Worm (Caenorhabditis elegans) whole organism, L1 larva: ENCODE measurements around the gene F19F10.14.
A peak's percentile ranks its signal among the peaks of the same experiment; 100 is the strongest.

Experiments
- C16A3.4 ChIP-seq: fragments of 150-350 bp; optimal IDR thresholded peaks from 2 replicates; lab custom pipeline; 2014; ENCODE audit warnings: missing biosample characterization, missing genetic modification characterization
- C34B4.2 ChIP-seq: sonication (generic microtip); optimal IDR thresholded peaks from 2 replicates; lab custom pipeline; 2017; ENCODE audit warnings: mild to moderate bottlenecking, missing genetic modification characterization, missing compliant biosample characterization
- alr-1 ChIP-seq: fragments of 200-800 bp; sonication (Bioruptor generic); optimal IDR thresholded peaks from 2 replicates; lab custom pipeline; 2018; ENCODE audit warnings: borderline replicate concordance, mild to moderate bottlenecking, missing genetic modification characterization, missing compliant biosample characterization
- ama-1 ChIP-seq: fragments of 150-350 bp; optimal IDR thresholded peaks from 2 replicates; lab custom pipeline; 2014
- ceh-8 ChIP-seq: fragments of 200-800 bp; sonication (Bioruptor generic); optimal IDR thresholded peaks from 2 replicates; lab custom pipeline; 2018; ENCODE audit warnings: mild to moderate bottlenecking, missing genetic modification characterization, moderate library complexity, missing compliant biosample characterization
- ceh-82 ChIP-seq, 3 experiments: fragments of 150-350 bp in 1 of 3; sonication (generic microtip) in 2 of 3; optimal IDR thresholded peaks; 2 replicates each; lab custom pipeline; 2014 to 2017; ENCODE audit warnings: missing biosample characterization in 3 of 3, missing genetic modification characterization in 3 of 3
- ceh-88 ChIP-seq: fragments of 200-800 bp; sonication (Bioruptor generic); IDR thresholded peaks from 2 replicates; pipeline ENCODE4 v1.3.6; 2022; ENCODE audit warnings: missing genetic modification characterization, missing compliant biosample characterization
- ces-1 ChIP-seq: fragments of 150-350 bp; optimal IDR thresholded peaks from 2 replicates; lab custom pipeline; 2014; ENCODE audit warnings: missing biosample characterization, missing genetic modification reagents, missing genetic modification characterization
- dpl-1 ChIP-seq, 3 experiments: fragments of 150-350 bp in 2 of 3; sonication (generic microtip) in 1 of 3; optimal IDR thresholded peaks; 2 replicates each; lab custom pipeline; 2014 to 2017; ENCODE audit warnings: missing biosample characterization in 3 of 3, missing genetic modification characterization in 3 of 3, missing genetic modification reagents in 3 of 3
- efl-1 ChIP-seq, 4 experiments: fragments of 150-350 bp; optimal IDR thresholded peaks in 3 of 4; peaks in 1 of 4; 1 replicate in 1 of 4; 2 replicates in 3 of 4; lab custom pipeline; 2014; ENCODE audit warnings: missing biosample characterization in 2 of 4, missing genetic modification characterization in 2 of 4, missing genetic modification reagents in 2 of 4
- efl-3 ChIP-seq: fragments of 200-800 bp; sonication (Bioruptor generic); optimal IDR thresholded peaks from 2 replicates; lab custom pipeline; 2018; ENCODE audit warnings: mild to moderate bottlenecking, missing genetic modification characterization, missing compliant biosample characterization
- egl-13 ChIP-seq: sonication (generic microtip); optimal IDR thresholded peaks from 2 replicates; lab custom pipeline; 2016; ENCODE audit warnings: missing genotype, missing genetic modification reagents, missing genetic modification characterization, missing compliant biosample characterization
- egl-27 ChIP-seq, 2 experiments: fragments of 150-350 bp in 1 of 2; sonication (generic microtip); optimal IDR thresholded peaks; 3 replicates each; lab custom pipeline; 2017 to 2018; ENCODE audit warnings: missing biosample characterization in 2 of 2, missing genetic modification characterization in 2 of 2, missing genetic modification reagents in 2 of 2
- elt-3 ChIP-seq, 6 experiments: fragments of 150-350 bp in 1 of 6; sonication (generic microtip); optimal IDR thresholded peaks; 2 replicates each; lab custom pipeline; 2017 to 2018; ENCODE audit warnings: missing biosample characterization in 6 of 6, missing genetic modification characterization in 6 of 6, inconsistent platforms in 1 of 6
- fkh-10 ChIP-seq: sonication (generic microtip); optimal IDR thresholded peaks from 2 replicates; lab custom pipeline; 2017; ENCODE audit warnings: missing biosample characterization, missing genetic modification reagents, missing genetic modification characterization
- fkh-8 ChIP-seq: sonication (generic microtip); optimal IDR thresholded peaks from 2 replicates; lab custom pipeline; 2016; ENCODE audit warnings: mild to moderate bottlenecking, missing genetic modification characterization, missing compliant biosample characterization
- fos-1 ChIP-seq: fragments of 150-350 bp; optimal IDR thresholded peaks from 2 replicates; lab custom pipeline; 2014; ENCODE audit warnings: missing biosample characterization, missing genetic modification characterization
- hlh-17 ChIP-seq: fragments of 200-800 bp; sonication (Bioruptor generic); optimal IDR thresholded peaks from 2 replicates; lab custom pipeline; 2018; ENCODE audit warnings: missing genetic modification characterization, mild to moderate bottlenecking, missing compliant biosample characterization, moderate library complexity, borderline replicate concordance
- hlh-4 ChIP-seq: sonication (generic microtip); optimal IDR thresholded peaks from 2 replicates; lab custom pipeline; 2016; ENCODE audit warnings: mild to moderate bottlenecking, missing genetic modification characterization, missing compliant biosample characterization
- hpl-2 ChIP-seq: fragments of 150-350 bp; optimal IDR thresholded peaks from 2 replicates; lab custom pipeline; 2014; ENCODE audit warnings: missing biosample characterization, missing genetic modification reagents, missing genetic modification characterization
- irx-1 ChIP-seq: sonication (generic microtip); optimal IDR thresholded peaks from 2 replicates; lab custom pipeline; 2016; ENCODE audit warnings: missing genetic modification characterization, missing compliant biosample characterization
- isw-1 ChIP-seq: fragments of 200-800 bp; sonication (Bioruptor generic); IDR thresholded peaks from 2 replicates; pipeline ENCODE4 v1.3.6; 2022; ENCODE audit warnings: missing genetic modification characterization, missing compliant biosample characterization
- lin-13 ChIP-seq: fragments of 150-350 bp; optimal IDR thresholded peaks from 2 replicates; lab custom pipeline; 2014; ENCODE audit warnings: missing biosample characterization, missing genetic modification reagents, missing genetic modification characterization
- lin-35 ChIP-seq, 2 experiments: fragments of 150-350 bp; optimal IDR thresholded peaks; 2 replicates each; lab custom pipeline; 2014; ENCODE audit warnings: missing biosample characterization in 2 of 2, missing genetic modification characterization in 2 of 2, missing genetic modification reagents in 2 of 2
- lin-39 ChIP-seq: fragments of 150-350 bp; optimal IDR thresholded peaks from 2 replicates; lab custom pipeline; 2014; ENCODE audit warnings: missing biosample characterization, missing genetic modification reagents, missing genetic modification characterization
- mab-9 ChIP-seq: fragments of 200-800 bp; sonication (Bioruptor generic); IDR thresholded peaks from 2 replicates; pipeline ENCODE4 v1.3.6; 2022; ENCODE audit warnings: missing genetic modification reagents, missing genetic modification characterization, missing compliant biosample characterization
- mdl-1 ChIP-seq, 2 experiments: fragments of 150-350 bp; optimal IDR thresholded peaks; 2 replicates each; lab custom pipeline; 2014 to 2017; ENCODE audit warnings: missing biosample characterization in 2 of 2, missing genetic modification characterization in 2 of 2, inconsistent platforms in 1 of 2
- mef-2 ChIP-seq: fragments of 150-350 bp; optimal IDR thresholded peaks from 2 replicates; lab custom pipeline; 2014; ENCODE audit warnings: missing biosample characterization, missing genetic modification characterization
- mep-1 ChIP-seq: fragments of 150-350 bp; optimal IDR thresholded peaks from 2 replicates; lab custom pipeline; 2014; ENCODE audit warnings: missing biosample characterization, missing genetic modification characterization
- nhr-11 ChIP-seq: fragments of 150-350 bp; optimal IDR thresholded peaks from 2 replicates; lab custom pipeline; 2014; ENCODE audit warnings: missing biosample characterization, missing genetic modification characterization
- nhr-12 ChIP-seq: sonication (generic microtip); optimal IDR thresholded peaks from 2 replicates; lab custom pipeline; 2017; ENCODE audit warnings: missing biosample characterization, missing genetic modification characterization
- nhr-20 ChIP-seq: sonication (generic microtip); optimal IDR thresholded peaks from 2 replicates; lab custom pipeline; 2016; ENCODE audit warnings: mild to moderate bottlenecking, missing genetic modification characterization, missing compliant biosample characterization
- nhr-237 ChIP-seq: fragments of 150-350 bp; optimal IDR thresholded peaks from 2 replicates; lab custom pipeline; 2014; ENCODE audit warnings: missing biosample characterization, missing genetic modification characterization
- nhr-47 ChIP-seq: sonication (generic microtip); optimal IDR thresholded peaks from 2 replicates; lab custom pipeline; 2016; ENCODE audit warnings: mild to moderate bottlenecking, missing genetic modification characterization, moderate library complexity, missing compliant biosample characterization
- nhr-71 ChIP-seq: sonication (generic microtip); optimal IDR thresholded peaks from 2 replicates; lab custom pipeline; 2016; ENCODE audit warnings: mild to moderate bottlenecking, missing genetic modification characterization, moderate library complexity, missing compliant biosample characterization
- nhr-76 ChIP-seq: sonication (generic microtip); optimal IDR thresholded peaks from 2 replicates; lab custom pipeline; 2017; ENCODE audit warnings: missing biosample characterization, missing genetic modification characterization
- nhr-77 ChIP-seq: fragments of 150-350 bp; optimal IDR thresholded peaks from 2 replicates; lab custom pipeline; 2014; ENCODE audit warnings: missing biosample characterization, missing genetic modification characterization
- nhr-84 ChIP-seq: sonication (generic microtip); optimal IDR thresholded peaks from 2 replicates; lab custom pipeline; 2017; ENCODE audit warnings: missing biosample characterization, missing genetic modification characterization
- pax-3 ChIP-seq: fragments of 200-800 bp; sonication (Bioruptor generic); optimal IDR thresholded peaks from 2 replicates; lab custom pipeline; 2018; ENCODE audit warnings: mild to moderate bottlenecking, missing genetic modification characterization, moderate library complexity, missing compliant biosample characterization
- pqm-1 ChIP-seq: sonication (generic microtip); optimal IDR thresholded peaks from 3 replicates; lab custom pipeline; 2017; ENCODE audit warnings: missing biosample characterization, missing genetic modification characterization
- snpc-4 ChIP-seq: fragments of 150-350 bp; optimal IDR thresholded peaks from 2 replicates; lab custom pipeline; 2014; ENCODE audit warnings: missing biosample characterization, missing genetic modification characterization
- snu-23 ChIP-seq: sonication (generic microtip); optimal IDR thresholded peaks from 2 replicates; lab custom pipeline; 2016; ENCODE audit warnings: missing genetic modification characterization, missing compliant biosample characterization
- sox-4 ChIP-seq: sonication (generic microtip); optimal IDR thresholded peaks from 2 replicates; lab custom pipeline; 2016; ENCODE audit warnings: missing genetic modification characterization, missing compliant biosample characterization
- sptf-1 ChIP-seq: fragments of 150-350 bp; optimal IDR thresholded peaks from 2 replicates; lab custom pipeline; 2014; ENCODE audit warnings: missing biosample characterization, missing genetic modification characterization
- tbx-2 ChIP-seq: sonication (generic microtip); optimal IDR thresholded peaks from 2 replicates; lab custom pipeline; 2016; ENCODE audit warnings: missing genetic modification characterization, missing compliant biosample characterization
- unc-130 ChIP-seq: fragments of 150-350 bp; optimal IDR thresholded peaks from 2 replicates; lab custom pipeline; 2017; ENCODE audit warnings: missing biosample characterization, missing genetic modification characterization, inconsistent platforms
- unc-30 ChIP-seq: sonication (generic microtip); optimal IDR thresholded peaks from 2 replicates; lab custom pipeline; 2017; ENCODE audit warnings: missing biosample characterization, missing genetic modification characterization
- unc-62 ChIP-seq: fragments of 150-350 bp; optimal IDR thresholded peaks from 2 replicates; lab custom pipeline; 2014; ENCODE audit warnings: missing biosample characterization, missing genetic modification reagents, missing genetic modification characterization
- unc-98 ChIP-seq: fragments of 200-800 bp; sonication (Bioruptor generic); IDR thresholded peaks from 2 replicates; pipeline ENCODE4 v1.3.6; 2022; ENCODE audit warnings: missing genetic modification characterization, missing compliant biosample characterization
- vab-15 ChIP-seq: sonication (generic microtip); optimal IDR thresholded peaks from 2 replicates; lab custom pipeline; 2017; ENCODE audit warnings: missing genotype, mild to moderate bottlenecking, missing genetic modification characterization, missing compliant biosample characterization
- xbp-1 ChIP-seq: sonication (generic microtip); optimal IDR thresholded peaks from 2 replicates; lab custom pipeline; 2016; ENCODE audit warnings: missing genetic modification characterization, missing compliant biosample characterization
- zag-1 ChIP-seq: fragments of 150-350 bp; optimal IDR thresholded peaks from 2 replicates; lab custom pipeline; 2014; ENCODE audit warnings: missing biosample characterization, missing genetic modification characterization
- ztf-4 ChIP-seq: fragments of 150-350 bp; optimal IDR thresholded peaks from 2 replicates; lab custom pipeline; 2014; ENCODE audit warnings: missing biosample characterization, missing genetic modification characterization

Gene F19F10.14

DNA sequence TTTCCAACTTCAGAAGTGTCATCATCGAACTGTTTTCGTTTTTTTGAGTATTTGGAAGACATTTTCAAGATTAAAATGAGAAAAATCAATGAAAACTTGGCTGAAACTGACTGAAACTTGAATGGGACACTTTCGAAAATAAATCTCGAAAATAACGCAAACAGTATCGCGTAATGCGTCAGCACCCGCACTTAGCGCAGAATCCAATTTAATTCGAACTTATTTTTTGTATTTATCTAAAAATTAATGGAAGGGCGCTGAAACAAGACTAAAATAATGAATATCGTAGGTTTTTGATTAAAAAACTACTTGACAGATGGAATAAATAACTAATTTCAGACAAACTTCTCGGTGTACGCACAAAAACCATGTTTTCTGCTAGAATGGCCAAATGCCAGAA is 4.7 kb upstream of the F19F10.14 start, which contains the start of the genes snu-66 and ints-9 (continued):
- TF ChIP-seq dpl-1 (GFP tag; optimal IDR thresholded peaks at IDR 0.05; lab: Kevin White, UChicago), result peak; percentile 68 to 79 (median 79)
- peak in 1 of 2 experiments; percentile 41 for TF ChIP-seq mdl-1 (tag; optimal IDR thresholded peaks at IDR 0.05; lab: Kevin White, UChicago)
- no peak for TF ChIP-seq nhr-76
- TF ChIP-seq nhr-237, result no peak
- peak in 2 of 6 experiments; percentile 23 to 35 for TF ChIP-seq elt-3 (tag; optimal IDR thresholded peaks at IDR 0.05; lab: Kevin White, UChicago)
- no peak for TF ChIP-seq unc-30
- TF ChIP-seq egl-27 (tag; optimal IDR thresholded peaks at IDR 0.05; lab: Kevin White, UChicago), result no peak
- no peak for TF ChIP-seq ceh-88 (GFP tag; lab: Robert Waterston, UW)
- no peak for TF ChIP-seq pax-3
- TF ChIP-seq efl-1 (optimal IDR thresholded peaks at IDR 0.05; lab: Kevin White, UChicago), result peak; percentile 67 to 80
- TF ChIP-seq efl-1 (GFP tag; optimal IDR thresholded peaks at IDR 0.05 in 1 of 2; lab: Kevin White, UChicago), result peak; percentile 78 to 96
- no peak for TF ChIP-seq sox-4 (tag; lab: Kevin White, UChicago)
- TF ChIP-seq nhr-77 (tag; lab: Kevin White, UChicago), result peak; percentile 10
- TF ChIP-seq alr-1 (tag; lab: Kevin White, UChicago), result no peak
- TF ChIP-seq fkh-10 (GFP tag; lab: Kevin White, UChicago), result no peak
- TF ChIP-seq nhr-71, result peak; percentile 84
- no peak for TF ChIP-seq egl-13 (tag; lab: Kevin White, UChicago)
- TF ChIP-seq vab-15 (tag; lab: Kevin White, UChicago), result no peak
- TF ChIP-seq snu-23 (GFP tag; lab: Kevin White, UChicago), result peak; percentile 84
- no peak for TF ChIP-seq hpl-2
- no peak for TF ChIP-seq nhr-84 (tag; lab: Kevin White, UChicago)
- TF ChIP-seq ama-1 (lab: Kevin White, UChicago), result peak; percentile 29
- TF ChIP-seq ztf-4 (tag; lab: Kevin White, UChicago), result no peak
- no peak for TF ChIP-seq C34B4.2
- no peak for TF ChIP-seq sptf-1 (tag; lab: Kevin White, UChicago)
- TF ChIP-seq mep-1 (tag; lab: Kevin White, UChicago), result peak; percentile 87
- TF ChIP-seq hlh-4 (tag; lab: Kevin White, UChicago), result no peak
- TF ChIP-seq lin-35 (GFP tag; optimal IDR thresholded peaks at IDR 0.05; lab: Kevin White, UChicago), result peak; percentile 75 to 85
- peak; percentile 33 for TF ChIP-seq fkh-8 (tag; lab: Kevin White, UChicago)
- TF ChIP-seq mab-9 (GFP tag; lab: Robert Waterston, UW), result no peak
- peak; percentile 53 for TF ChIP-seq isw-1
- TF ChIP-seq lin-39, result peak; percentile 48
- no peak for TF ChIP-seq hlh-17 (GFP tag; lab: Kevin White, UChicago)
- TF ChIP-seq C16A3.4 (tag; lab: Kevin White, UChicago), result peak; percentile 74
- no peak for TF ChIP-seq unc-62
- TF ChIP-seq nhr-12, result no peak
- TF ChIP-seq efl-3 (GFP tag; lab: Kevin White, UChicago), result no peak
- TF ChIP-seq ceh-82 (tag; optimal IDR thresholded peaks at IDR 0.05; lab: Kevin White, UChicago), result peak; percentile 66 to 81 (median 67)
- peak; percentile 27 for TF ChIP-seq ceh-8 (GFP tag; lab: Kevin White, UChicago)
- TF ChIP-seq snpc-4, result peak; percentile 41
- TF ChIP-seq tbx-2 (tag; lab: Kevin White, UChicago), result peak; percentile 72
- TF ChIP-seq pqm-1 (tag; lab: Kevin White, UChicago), result no peak
- peak; percentile 34 for TF ChIP-seq fos-1 (tag; lab: Kevin White, UChicago)
- TF ChIP-seq irx-1 (tag; lab: Kevin White, UChicago), result peak; percentile 46
- no peak for TF ChIP-seq nhr-11 (tag; lab: Kevin White, UChicago)
- peak; percentile 71 for TF ChIP-seq unc-130 (tag; lab: Kevin White, UChicago)
- TF ChIP-seq xbp-1 (tag; lab: Kevin White, UChicago), result peak; percentile 72
- TF ChIP-seq mef-2 (tag; lab: Kevin White, UChicago), result no peak
- TF ChIP-seq zag-1 (tag; lab: Kevin White, UChicago), result no peak
- TF ChIP-seq lin-13, result peak; percentile 57
- peak; percentile 81 for TF ChIP-seq nhr-47 (tag; lab: Kevin White, UChicago)
- TF ChIP-seq ces-1 (GFP tag; lab: Kevin White, UChicago), result no peak
- no peak for TF ChIP-seq unc-98 (GFP tag; lab: Robert Waterston, UW)
- TF ChIP-seq nhr-20 (tag; lab: Kevin White, UChicago), result peak; percentile 77
